Worm (Caenorhabditis elegans) whole organism, L1 larva: ENCODE results near the gene F21D5.4.

Experiments
- C04F5.9 ChIP-seq: sonication (generic microtip); optimal IDR thresholded peaks from 2 replicates; lab custom pipeline; 2016; ENCODE audit warnings: missing genetic modification characterization, missing compliant biosample characterization
- C16A3.4 ChIP-seq: fragments of 150-350 bp; optimal IDR thresholded peaks from 2 replicates; lab custom pipeline; 2014; ENCODE audit warnings: missing biosample characterization, missing genetic modification characterization
- C34B4.2 ChIP-seq: sonication (generic microtip); optimal IDR thresholded peaks from 2 replicates; lab custom pipeline; 2017; ENCODE audit warnings: mild to moderate bottlenecking, missing genetic modification characterization, missing compliant biosample characterization
- Y116A8C.19 ChIP-seq: sonication (generic microtip); optimal IDR thresholded peaks from 2 replicates; lab custom pipeline; 2016; ENCODE audit warnings: missing compliant biosample characterization, missing genetic modification characterization, borderline replicate concordance
- aha-1 ChIP-seq: fragments of 150-350 bp; optimal IDR thresholded peaks from 2 replicates; lab custom pipeline; 2014; ENCODE audit warnings: missing biosample characterization, missing genetic modification characterization
- alr-1 ChIP-seq: fragments of 200-800 bp; sonication (Bioruptor generic); optimal IDR thresholded peaks from 2 replicates; lab custom pipeline; 2018; ENCODE audit warnings: borderline replicate concordance, mild to moderate bottlenecking, missing genetic modification characterization, missing compliant biosample characterization
- ama-1 ChIP-seq: fragments of 150-350 bp; optimal IDR thresholded peaks from 2 replicates; lab custom pipeline; 2014
- ceh-8 ChIP-seq: fragments of 200-800 bp; sonication (Bioruptor generic); optimal IDR thresholded peaks from 2 replicates; lab custom pipeline; 2018; ENCODE audit warnings: mild to moderate bottlenecking, missing genetic modification characterization, moderate library complexity, missing compliant biosample characterization
- ceh-88 ChIP-seq: fragments of 200-800 bp; sonication (Bioruptor generic); IDR thresholded peaks from 2 replicates; pipeline ENCODE4 v1.3.6; 2022; ENCODE audit warnings: missing genetic modification characterization, missing compliant biosample characterization
- ceh-90 ChIP-seq: sonication (generic microtip); optimal IDR thresholded peaks from 2 replicates; lab custom pipeline; 2016; ENCODE audit warnings: missing genetic modification characterization, missing compliant biosample characterization
- ces-1 ChIP-seq: fragments of 150-350 bp; optimal IDR thresholded peaks from 2 replicates; lab custom pipeline; 2014; ENCODE audit warnings: missing biosample characterization, missing genetic modification reagents, missing genetic modification characterization
- dpl-1 ChIP-seq, 3 experiments: fragments of 150-350 bp in 2 of 3; sonication (generic microtip) in 1 of 3; optimal IDR thresholded peaks; 2 replicates each; lab custom pipeline; 2014 to 2017; ENCODE audit warnings: missing biosample characterization in 3 of 3, missing genetic modification characterization in 3 of 3, missing genetic modification reagents in 3 of 3
- dsc-1 ChIP-seq: sonication (generic microtip); optimal IDR thresholded peaks from 2 replicates; lab custom pipeline; 2016; ENCODE audit warnings: mild to moderate bottlenecking, missing genetic modification characterization, missing compliant biosample characterization
- egl-13 ChIP-seq: sonication (generic microtip); optimal IDR thresholded peaks from 2 replicates; lab custom pipeline; 2016; ENCODE audit warnings: missing genotype, missing genetic modification reagents, missing genetic modification characterization, missing compliant biosample characterization
- egl-27 ChIP-seq, 2 experiments: fragments of 150-350 bp in 1 of 2; sonication (generic microtip); optimal IDR thresholded peaks; 3 replicates each; lab custom pipeline; 2017 to 2018; ENCODE audit warnings: missing biosample characterization in 2 of 2, missing genetic modification characterization in 2 of 2, missing genetic modification reagents in 2 of 2
- elt-2 ChIP-seq: sonication (generic microtip); optimal IDR thresholded peaks from 2 replicates; lab custom pipeline; 2016; ENCODE audit warnings: missing genetic modification characterization, mild to moderate bottlenecking, inconsistent platforms, missing compliant biosample characterization, missing genetic modification reagents
- fkh-10 ChIP-seq: sonication (generic microtip); optimal IDR thresholded peaks from 2 replicates; lab custom pipeline; 2017; ENCODE audit warnings: missing biosample characterization, missing genetic modification reagents, missing genetic modification characterization
- fkh-4 ChIP-seq: sonication (generic microtip); optimal IDR thresholded peaks from 2 replicates; lab custom pipeline; 2016; ENCODE audit warnings: missing compliant biosample characterization, missing genetic modification characterization, borderline replicate concordance
- fos-1 ChIP-seq: fragments of 150-350 bp; optimal IDR thresholded peaks from 2 replicates; lab custom pipeline; 2014; ENCODE audit warnings: missing biosample characterization, missing genetic modification characterization
- hlh-17 ChIP-seq: fragments of 200-800 bp; sonication (Bioruptor generic); optimal IDR thresholded peaks from 2 replicates; lab custom pipeline; 2018; ENCODE audit warnings: missing genetic modification characterization, mild to moderate bottlenecking, missing compliant biosample characterization, moderate library complexity, borderline replicate concordance
- hlh-4 ChIP-seq: sonication (generic microtip); optimal IDR thresholded peaks from 2 replicates; lab custom pipeline; 2016; ENCODE audit warnings: mild to moderate bottlenecking, missing genetic modification characterization, missing compliant biosample characterization
- lin-15B ChIP-seq: fragments of 150-350 bp; sonication (generic microtip); optimal IDR thresholded peaks from 3 replicates; lab custom pipeline; 2014; ENCODE audit warnings: missing biosample characterization, missing genetic modification characterization
- lin-35 ChIP-seq, 2 experiments: fragments of 150-350 bp; optimal IDR thresholded peaks; 2 replicates each; lab custom pipeline; 2014; ENCODE audit warnings: missing biosample characterization in 2 of 2, missing genetic modification characterization in 2 of 2, missing genetic modification reagents in 2 of 2
- lin-39 ChIP-seq: fragments of 150-350 bp; optimal IDR thresholded peaks from 2 replicates; lab custom pipeline; 2014; ENCODE audit warnings: missing biosample characterization, missing genetic modification reagents, missing genetic modification characterization
- lir-3 ChIP-seq: sonication (generic microtip); optimal IDR thresholded peaks from 2 replicates; lab custom pipeline; 2016; ENCODE audit warnings: mild to moderate bottlenecking, missing genetic modification characterization, moderate library complexity, missing compliant biosample characterization; ENCODE audit not compliant: poor library complexity
- lsy-2 ChIP-seq, 2 experiments: fragments of 150-350 bp; optimal IDR thresholded peaks; 2 replicates each; lab custom pipeline; 2014; ENCODE audit warnings: missing biosample characterization in 2 of 2, missing genetic modification characterization in 2 of 2
- mab-9 ChIP-seq: fragments of 200-800 bp; sonication (Bioruptor generic); IDR thresholded peaks from 2 replicates; pipeline ENCODE4 v1.3.6; 2022; ENCODE audit warnings: missing genetic modification reagents, missing genetic modification characterization, missing compliant biosample characterization
- mdl-1 ChIP-seq, 2 experiments: fragments of 150-350 bp; optimal IDR thresholded peaks; 2 replicates each; lab custom pipeline; 2014 to 2017; ENCODE audit warnings: missing biosample characterization in 2 of 2, missing genetic modification characterization in 2 of 2, inconsistent platforms in 1 of 2
- nhr-11 ChIP-seq: fragments of 150-350 bp; optimal IDR thresholded peaks from 2 replicates; lab custom pipeline; 2014; ENCODE audit warnings: missing biosample characterization, missing genetic modification characterization
- nhr-20 ChIP-seq: sonication (generic microtip); optimal IDR thresholded peaks from 2 replicates; lab custom pipeline; 2016; ENCODE audit warnings: mild to moderate bottlenecking, missing genetic modification characterization, missing compliant biosample characterization
- nhr-237 ChIP-seq: fragments of 150-350 bp; optimal IDR thresholded peaks from 2 replicates; lab custom pipeline; 2014; ENCODE audit warnings: missing biosample characterization, missing genetic modification characterization
- nhr-28 ChIP-seq: fragments of 150-350 bp; optimal IDR thresholded peaks from 2 replicates; lab custom pipeline; 2014; ENCODE audit warnings: missing biosample characterization, missing genetic modification characterization
- nhr-71 ChIP-seq: sonication (generic microtip); optimal IDR thresholded peaks from 2 replicates; lab custom pipeline; 2016; ENCODE audit warnings: mild to moderate bottlenecking, missing genetic modification characterization, moderate library complexity, missing compliant biosample characterization
- nhr-76 ChIP-seq: sonication (generic microtip); optimal IDR thresholded peaks from 2 replicates; lab custom pipeline; 2017; ENCODE audit warnings: missing biosample characterization, missing genetic modification characterization
- nhr-77 ChIP-seq: fragments of 150-350 bp; optimal IDR thresholded peaks from 2 replicates; lab custom pipeline; 2014; ENCODE audit warnings: missing biosample characterization, missing genetic modification characterization
- nhr-84 ChIP-seq: sonication (generic microtip); optimal IDR thresholded peaks from 2 replicates; lab custom pipeline; 2017; ENCODE audit warnings: missing biosample characterization, missing genetic modification characterization
- nhr-85 ChIP-seq: sonication (generic microtip); peaks from one replicate; lab custom pipeline; 2016; ENCODE audit warnings: missing genetic modification characterization, inconsistent platforms, missing compliant biosample characterization
- nhr-90 ChIP-seq: sonication (generic microtip); optimal IDR thresholded peaks from 2 replicates; lab custom pipeline; 2016; ENCODE audit warnings: mild to moderate bottlenecking, missing genetic modification characterization, missing compliant biosample characterization; ENCODE audit not compliant: poor library complexity
- pag-3 ChIP-seq: sonication (generic microtip); optimal IDR thresholded peaks from 2 replicates; lab custom pipeline; 2017; ENCODE audit warnings: missing genetic modification characterization, mild to moderate bottlenecking, missing compliant biosample characterization, antibody characterized with exemption, borderline replicate concordance; ENCODE audit not compliant: insufficient read depth
- pax-3 ChIP-seq: fragments of 200-800 bp; sonication (Bioruptor generic); optimal IDR thresholded peaks from 2 replicates; lab custom pipeline; 2018; ENCODE audit warnings: mild to moderate bottlenecking, missing genetic modification characterization, moderate library complexity, missing compliant biosample characterization
- skn-1 ChIP-seq: fragments of 150-350 bp; optimal IDR thresholded peaks from 2 replicates; lab custom pipeline; 2014; ENCODE audit warnings: missing biosample characterization, missing genetic modification characterization
- tbx-2 ChIP-seq: sonication (generic microtip); optimal IDR thresholded peaks from 2 replicates; lab custom pipeline; 2016; ENCODE audit warnings: missing genetic modification characterization, missing compliant biosample characterization
- tlp-1 ChIP-seq: fragments of 150-350 bp; optimal IDR thresholded peaks from 2 replicates; lab custom pipeline; 2014; ENCODE audit warnings: missing biosample characterization, missing genetic modification characterization
- unc-130 ChIP-seq: fragments of 150-350 bp; optimal IDR thresholded peaks from 2 replicates; lab custom pipeline; 2017; ENCODE audit warnings: missing biosample characterization, missing genetic modification characterization, inconsistent platforms
- unc-30 ChIP-seq: sonication (generic microtip); optimal IDR thresholded peaks from 2 replicates; lab custom pipeline; 2017; ENCODE audit warnings: missing biosample characterization, missing genetic modification characterization
- unc-62 ChIP-seq: fragments of 150-350 bp; optimal IDR thresholded peaks from 2 replicates; lab custom pipeline; 2014; ENCODE audit warnings: missing biosample characterization, missing genetic modification reagents, missing genetic modification characterization
- unc-98 ChIP-seq: fragments of 200-800 bp; sonication (Bioruptor generic); IDR thresholded peaks from 2 replicates; pipeline ENCODE4 v1.3.6; 2022; ENCODE audit warnings: missing genetic modification characterization, missing compliant biosample characterization
- vab-15 ChIP-seq: sonication (generic microtip); optimal IDR thresholded peaks from 2 replicates; lab custom pipeline; 2017; ENCODE audit warnings: missing genotype, mild to moderate bottlenecking, missing genetic modification characterization, missing compliant biosample characterization
- xbp-1 ChIP-seq: sonication (generic microtip); optimal IDR thresholded peaks from 2 replicates; lab custom pipeline; 2016; ENCODE audit warnings: missing genetic modification characterization, missing compliant biosample characterization
- zag-1 ChIP-seq: fragments of 150-350 bp; optimal IDR thresholded peaks from 2 replicates; lab custom pipeline; 2014; ENCODE audit warnings: missing biosample characterization, missing genetic modification characterization
- zip-4 ChIP-seq: fragments of 200-800 bp; sonication (Bioruptor generic); optimal IDR thresholded peaks from 2 replicates; lab custom pipeline; 2018; ENCODE audit warnings: mild to moderate bottlenecking, missing genetic modification characterization, moderate library complexity, missing compliant biosample characterization
- ztf-11 ChIP-seq, 2 experiments: sonication (generic microtip); optimal IDR thresholded peaks; 2 replicates each; lab custom pipeline; 2016 to 2017; ENCODE audit warnings: missing genetic modification characterization in 2 of 2, missing biosample characterization in 1 of 2, missing compliant biosample characterization in 1 of 2
- ztf-4 ChIP-seq: fragments of 150-350 bp; optimal IDR thresholded peaks from 2 replicates; lab custom pipeline; 2014; ENCODE audit warnings: missing biosample characterization, missing genetic modification characterization

F21D5.4 gene

ce11 chrIV:8782172-8782571 is 44.3 kb downstream of the F21D5.4 start (continued):
- no peak for TF ChIP-seq hlh-4
- no peak for TF ChIP-seq ama-1 (lab: Kevin White, UChicago)
- peak; percentile 30 for TF ChIP-seq lir-3 (tag; lab: Kevin White, UChicago)
- peak; percentile 99 for TF ChIP-seq nhr-85 (tag; lab: Kevin White, UChicago)
- TF ChIP-seq unc-30 (tag; lab: Kevin White, UChicago): no peak
- TF ChIP-seq vab-15: no peak
- TF ChIP-seq C16A3.4 (tag; lab: Kevin White, UChicago): peak; percentile 83
- no peak for TF ChIP-seq hlh-17
- TF ChIP-seq dsc-1 (tag; lab: Kevin White, UChicago): peak; percentile 27
- TF ChIP-seq egl-13 (tag; lab: Kevin White, UChicago): no peak
- no peak for TF ChIP-seq Y116A8C.19 (tag; lab: Kevin White, UChicago)
- no peak for TF ChIP-seq lin-39 (tag; lab: Kevin White, UChicago)
- no peak for TF ChIP-seq unc-98 (GFP tag; lab: Robert Waterston, UW)
- no peak for TF ChIP-seq ceh-8 (GFP tag; lab: Kevin White, UChicago)
- no peak for TF ChIP-seq unc-62 (GFP tag; lab: Kevin White, UChicago)
- no peak for TF ChIP-seq fos-1 (tag; lab: Kevin White, UChicago)
- no peak for TF ChIP-seq alr-1
- peak; percentile 58 for TF ChIP-seq tbx-2
- TF ChIP-seq unc-130 (tag; lab: Kevin White, UChicago): no peak
- TF ChIP-seq mdl-1 (tag; optimal IDR thresholded peaks at IDR 0.05; lab: Kevin White, UChicago): peak in 1 of 2 experiments; percentile 85
- peak in 1 of 2 experiments; percentile 31 for TF ChIP-seq ztf-11 (tag; optimal IDR thresholded peaks at IDR 0.05; lab: Kevin White, UChicago)
- peak; percentile 49 for TF ChIP-seq skn-1 (tag; lab: Kevin White, UChicago)
- TF ChIP-seq pag-3 (tag; lab: Kevin White, UChicago): peak; percentile 78
- TF ChIP-seq fkh-10 (GFP tag; lab: Kevin White, UChicago): no peak
- TF ChIP-seq zip-4 (GFP tag; lab: Kevin White, UChicago): no peak
- TF ChIP-seq nhr-77 (tag; lab: Kevin White, UChicago): peak; percentile 75
- TF ChIP-seq lsy-2 (tag; optimal IDR thresholded peaks at IDR 0.05; lab: Kevin White, UChicago): peak; percentile 71 to 83
- peak; percentile 52 to 83 for TF ChIP-seq lin-35 (GFP tag; optimal IDR thresholded peaks at IDR 0.05; lab: Kevin White, UChicago)
- TF ChIP-seq tlp-1 (tag; lab: Kevin White, UChicago): no peak
- TF ChIP-seq nhr-76: no peak
- no peak for TF ChIP-seq ceh-88 (GFP tag; lab: Robert Waterston, UW)
- TF ChIP-seq lin-15B: no peak
- TF ChIP-seq pax-3 (tag; lab: Kevin White, UChicago): no peak
- TF ChIP-seq aha-1: no peak
- TF ChIP-seq nhr-20 (tag; lab: Kevin White, UChicago): peak; percentile 81
- no peak for TF ChIP-seq mab-9 (GFP tag; lab: Robert Waterston, UW)
- peak; percentile 28 to 56 for TF ChIP-seq egl-27 (tag; optimal IDR thresholded peaks at IDR 0.05; lab: Kevin White, UChicago)
- peak; percentile 43 for TF ChIP-seq elt-2 (tag; lab: Kevin White, UChicago)
- peak; percentile 40 to 59 (median 53) for TF ChIP-seq dpl-1 (GFP tag; optimal IDR thresholded peaks at IDR 0.05; lab: Kevin White, UChicago)
- TF ChIP-seq fkh-4 (tag; lab: Kevin White, UChicago): no peak
- no peak for TF ChIP-seq ces-1 (GFP tag; lab: Kevin White, UChicago)
- no peak for TF ChIP-seq nhr-11 (tag; lab: Kevin White, UChicago)
- TF ChIP-seq nhr-237 (tag; lab: Kevin White, UChicago): peak; percentile 32
- TF ChIP-seq nhr-84 (tag; lab: Kevin White, UChicago): no peak
- TF ChIP-seq ztf-4 (tag; lab: Kevin White, UChicago): peak; percentile 47
- no peak for TF ChIP-seq zag-1
- peak; percentile 86 for TF ChIP-seq nhr-71 (tag; lab: Kevin White, UChicago)
- TF ChIP-seq nhr-90: peak; percentile 63
- no peak for TF ChIP-seq ceh-90 (tag; lab: Kevin White, UChicago)
- no peak for TF ChIP-seq nhr-28 (tag; lab: Kevin White, UChicago)
- TF ChIP-seq C04F5.9 (tag; lab: Kevin White, UChicago): no peak
- peak; percentile 61 for TF ChIP-seq xbp-1 (tag; lab: Kevin White, UChicago)
- TF ChIP-seq C34B4.2 (tag; lab: Kevin White, UChicago): no peak
